Fruit fly (Drosophila melanogaster): ENCODE results near the gene Ir100a.

Ir100a gene

dm6 chr3R:31800663-31801062, at the start of gene Ir100a:
Gene Ir100a, plus strand, starts transcription at chr3R:31800963.
- TF ChIP-seq EcR (GFP tag; optimal IDR thresholded peaks at IDR 0.05) (no peak), psq (optimal IDR thresholded peaks at IDR 0.05) (no peak), pan (optimal IDR thresholded peaks at IDR 0.05) (no peak)

dm6 chr3R:31754605-31755004, 46.2 kb upstream of the Ir100a start, which contains the start of gene salt:
Gene salt, minus strand, starts transcription at chr3R:31754705.
- TF ChIP-seq EcR (GFP tag; optimal IDR thresholded peaks at IDR 0.05): no peak
- TF ChIP-seq usp (GFP tag; optimal IDR thresholded peaks at IDR 0.05): no peak
- no peak for TF ChIP-seq psq (optimal IDR thresholded peaks at IDR 0.05)
- no peak for TF ChIP-seq pan (optimal IDR thresholded peaks at IDR 0.05)
- no peak for TF ChIP-seq Dll (optimal IDR thresholded peaks at IDR 0.05)
- TF ChIP-seq CG8478 (optimal IDR thresholded peaks at IDR 0.05): no peak

- TF ChIP-seq pan (optimal IDR thresholded peaks at IDR 0.05): no peak
- no peak for TF ChIP-seq EcR (GFP tag; optimal IDR thresholded peaks at IDR 0.05)
- TF ChIP-seq CG8478 (optimal IDR thresholded peaks at IDR 0.05): no peak
- TF ChIP-seq Dll (optimal IDR thresholded peaks at IDR 0.05): no peak
- no peak for TF ChIP-seq psq (optimal IDR thresholded peaks at IDR 0.05)
- TF ChIP-seq usp (GFP tag; optimal IDR thresholded peaks at IDR 0.05): no peak
Measured at dm6 chr3R:31758587-31759167, 42.1 kb upstream of the Ir100a start, which contains the start of gene CG2187. Gene CG2187, minus strand, starts transcription at chr3R:31758637.

dm6 chr3R:31761529-31762009, 39.2 kb upstream of the Ir100a start, which contains the start of gene Smvt:
Gene Smvt, minus strand, starts transcription at chr3R:31761579.
- TF ChIP-seq pan (optimal IDR thresholded peaks at IDR 0.05) (no peak), Dll (optimal IDR thresholded peaks at IDR 0.05) (no peak), CG8478 (optimal IDR thresholded peaks at IDR 0.05) (no peak), usp (GFP tag; optimal IDR thresholded peaks at IDR 0.05) (no peak), EcR (GFP tag; optimal IDR thresholded peaks at IDR 0.05) (no peak), psq (optimal IDR thresholded peaks at IDR 0.05) (no peak)

- TF ChIP-seq psq (optimal IDR thresholded peaks at IDR 0.05): no peak
Measured at dm6 chr3R:31762672-31763071, 38.1 kb upstream of the Ir100a start.

dm6 chr3R:31764672-31765071, 36.1 kb upstream of the Ir100a start, which contains the start of gene CG2150:
Gene CG2150, minus strand, starts transcription at chr3R:31764772.
- no peak for TF ChIP-seq psq (optimal IDR thresholded peaks at IDR 0.05)
- TF ChIP-seq CG8478 (optimal IDR thresholded peaks at IDR 0.05): no peak
- no peak for TF ChIP-seq EcR (GFP tag; optimal IDR thresholded peaks at IDR 0.05)
- no peak for TF ChIP-seq pan (optimal IDR thresholded peaks at IDR 0.05)
- no peak for TF ChIP-seq usp (GFP tag; optimal IDR thresholded peaks at IDR 0.05)
- no peak for TF ChIP-seq Dll (optimal IDR thresholded peaks at IDR 0.05)

dm6 chr3R:31765145-31765544, 35.6 kb upstream of the Ir100a start:
- TF ChIP-seq pan (optimal IDR thresholded peaks at IDR 0.05) (no peak), psq (optimal IDR thresholded peaks at IDR 0.05) (no peak), Dll (optimal IDR thresholded peaks at IDR 0.05) (no peak), EcR (GFP tag; optimal IDR thresholded peaks at IDR 0.05) (no peak), CG8478 (optimal IDR thresholded peaks at IDR 0.05) (no peak), usp (GFP tag; optimal IDR thresholded peaks at IDR 0.05) (no peak)

- TF ChIP-seq CG8478 (optimal IDR thresholded peaks at IDR 0.05) (no peak), usp (GFP tag; optimal IDR thresholded peaks at IDR 0.05) (no peak), EcR (GFP tag; optimal IDR thresholded peaks at IDR 0.05) (no peak), psq (optimal IDR thresholded peaks at IDR 0.05) (no peak), Dll (optimal IDR thresholded peaks at IDR 0.05) (no peak), pan (optimal IDR thresholded peaks at IDR 0.05) (no peak)
Measured at dm6 chr3R:31767528-31767927, 33.2 kb upstream of the Ir100a start.

dm6 chr3R:31768198-31768597, 32.6 kb upstream of the Ir100a start:
- TF ChIP-seq Dll (optimal IDR thresholded peaks at IDR 0.05): peak; percentile 10
- TF ChIP-seq psq (optimal IDR thresholded peaks at IDR 0.05): no peak
- no peak for TF ChIP-seq pan (optimal IDR thresholded peaks at IDR 0.05)
- TF ChIP-seq CG8478 (optimal IDR thresholded peaks at IDR 0.05): no peak
- TF ChIP-seq usp (GFP tag; optimal IDR thresholded peaks at IDR 0.05): no peak
- no peak for TF ChIP-seq EcR (GFP tag; optimal IDR thresholded peaks at IDR 0.05)

- TF ChIP-seq psq (optimal IDR thresholded peaks at IDR 0.05) (no peak), CG8478 (optimal IDR thresholded peaks at IDR 0.05) (no peak), EcR (GFP tag; optimal IDR thresholded peaks at IDR 0.05) (no peak)
Measured at dm6 chr3R:31771790-31772576, 28.8 kb upstream of the Ir100a start, which contains the start of the genes betaGlu and sip3. Gene betaGlu, minus strand, starts transcription at chr3R:31771848. Gene sip3, plus strand, starts transcription at chr3R:31772219.

- TF ChIP-seq CG8478 (optimal IDR thresholded peaks at IDR 0.05): no peak
- TF ChIP-seq EcR (GFP tag; optimal IDR thresholded peaks at IDR 0.05): no peak
- TF ChIP-seq psq (optimal IDR thresholded peaks at IDR 0.05): no peak
- no peak for TF ChIP-seq pan (optimal IDR thresholded peaks at IDR 0.05)
- no peak for TF ChIP-seq usp (GFP tag; optimal IDR thresholded peaks at IDR 0.05)
- TF ChIP-seq Dll (optimal IDR thresholded peaks at IDR 0.05): no peak
Measured at dm6 chr3R:31776583-31777362, 24.0 kb upstream of the Ir100a start, which contains the start of the genes CG2126 and faf. Gene CG2126, minus strand, starts transcription at chr3R:31776652. Gene faf, plus strand, starts transcription at chr3R:31777020.
